Fruit fly (Drosophila melanogaster) whole organism: ENCODE results near the gene CG10553.

ENCODE experiments used
- CG8478 ChIP-seq: fragments of >200 bp; optimal IDR thresholded peaks from 2 replicates; lab custom pipeline; 2018; ENCODE audit warnings: inconsistent platforms
- Dll ChIP-seq: fragments of >200 bp; optimal IDR thresholded peaks from 2 replicates; lab custom pipeline; 2017
- EcR ChIP-seq, 2 experiments: fragments of >200 bp; optimal IDR thresholded peaks; 2 replicates each; lab custom pipeline; 2017; ENCODE audit warnings: missing biosample characterization in 2 of 2, missing genetic modification characterization in 2 of 2, missing genetic modification reagents in 2 of 2
- pan ChIP-seq: fragments of >200 bp; optimal IDR thresholded peaks from 2 replicates; lab custom pipeline; 2017
- psq ChIP-seq: fragments of >200 bp; optimal IDR thresholded peaks from 2 replicates; lab custom pipeline; 2017
- usp ChIP-seq: fragments of >200 bp; optimal IDR thresholded peaks from 2 replicates; lab custom pipeline; 2017; ENCODE audit warnings: missing biosample characterization, missing genetic modification characterization, mixed read lengths

The CG10553 gene

DNA sequence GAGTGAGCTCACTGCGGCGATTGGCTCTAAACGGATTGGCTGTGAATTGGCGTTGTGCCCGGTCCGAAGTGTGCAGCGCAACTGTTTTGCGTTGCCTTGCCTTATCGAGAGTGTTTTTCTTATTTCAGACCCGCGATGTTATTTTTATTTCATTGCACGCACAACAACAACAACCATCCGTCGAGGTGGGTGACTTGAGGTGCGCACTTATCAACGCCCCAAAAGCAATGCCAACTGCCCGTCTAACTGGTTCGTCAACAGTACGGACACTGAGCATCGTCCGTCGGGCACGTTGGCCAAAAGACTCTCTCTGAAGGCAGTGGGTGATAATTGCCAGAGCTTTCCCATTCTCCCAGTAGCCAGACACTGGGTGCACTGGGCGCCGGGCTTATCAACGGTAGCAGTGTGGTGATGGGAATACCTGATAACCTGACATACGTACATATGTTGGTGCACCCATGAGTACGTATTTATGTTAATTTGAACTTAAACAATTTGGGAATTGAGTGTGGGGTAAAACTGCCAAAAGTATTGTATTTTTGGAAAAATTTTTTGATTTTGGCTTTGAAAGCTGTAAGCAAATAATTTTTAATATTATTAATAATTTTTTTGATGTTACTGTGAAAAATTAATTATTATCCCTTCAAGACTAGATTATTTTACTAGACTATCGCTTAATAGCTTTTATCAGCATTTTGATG lies 22.4 kb downstream of the CG10553 start, which contains the start of gene CG31102:
Gene CG31102 (minus strand): TSS at position 275 of the 701 bp plus-strand sequence.
- no peak for TF ChIP-seq Dll (lab: Kevin White, UChicago)
- TF ChIP-seq CG8478 (lab: Kevin White, UChicago): no peak
- TF ChIP-seq EcR (GFP tag; optimal IDR thresholded peaks at IDR 0.05; lab: Kevin White, UChicago): no peak
- TF ChIP-seq usp: no peak
- TF ChIP-seq pan (lab: Kevin White, UChicago): no peak
- no peak for TF ChIP-seq psq (lab: Kevin White, UChicago)

- TF ChIP-seq Dll (lab: Kevin White, UChicago): no peak
- no peak for TF ChIP-seq pan (lab: Kevin White, UChicago)
These were observed 25.0 kb downstream of the CG10553 start, which contains the start of gene CG31098 for dm6 chr3R:25292864-25293284. TSS of gene CG31098 (minus strand) at chr3R:25292977.

DNA sequence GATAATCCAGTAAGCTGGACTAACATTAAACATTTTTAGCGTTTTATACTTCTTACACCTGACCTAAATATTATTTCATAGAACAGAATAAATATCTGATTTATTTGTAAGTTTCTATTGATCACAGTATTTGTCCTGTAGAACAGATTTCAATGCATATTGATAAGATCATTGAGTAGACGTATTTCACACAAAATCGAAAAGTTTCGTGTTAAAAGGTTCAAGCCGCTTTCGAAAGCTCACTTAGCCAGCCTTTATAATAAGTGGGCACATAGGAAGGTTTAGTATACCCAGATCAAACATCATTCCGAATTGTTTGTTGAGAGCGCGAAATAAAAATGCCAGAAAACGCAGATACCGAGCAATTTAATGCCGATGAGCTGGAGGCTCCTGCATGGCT lies 28.3 kb downstream of the CG10553 start, which contains the start of gene CG11893:
Gene CG11893 (plus strand): TSS at position 301 of the 400 bp plus-strand sequence.
- TF ChIP-seq EcR (GFP tag; optimal IDR thresholded peaks at IDR 0.05; lab: Kevin White, UChicago): no peak
- TF ChIP-seq psq (lab: Kevin White, UChicago): no peak
- no peak for TF ChIP-seq pan (lab: Kevin White, UChicago)
- no peak for TF ChIP-seq CG8478 (lab: Kevin White, UChicago)
- TF ChIP-seq usp: no peak
- TF ChIP-seq Dll (lab: Kevin White, UChicago): no peak

dm6 chr3R:25287128-25287527 lies 30.8 kb downstream of the CG10553 start, which contains the start of gene CG13658:
TSS of gene CG13658 (plus strand) at chr3R:25287474.
- TF ChIP-seq CG8478 (lab: Kevin White, UChicago) (no peak), Dll (lab: Kevin White, UChicago) (no peak), usp (no peak), psq (lab: Kevin White, UChicago) (no peak), EcR (GFP tag; optimal IDR thresholded peaks at IDR 0.05; lab: Kevin White, UChicago) (no peak), pan (lab: Kevin White, UChicago) (no peak)

DNA sequence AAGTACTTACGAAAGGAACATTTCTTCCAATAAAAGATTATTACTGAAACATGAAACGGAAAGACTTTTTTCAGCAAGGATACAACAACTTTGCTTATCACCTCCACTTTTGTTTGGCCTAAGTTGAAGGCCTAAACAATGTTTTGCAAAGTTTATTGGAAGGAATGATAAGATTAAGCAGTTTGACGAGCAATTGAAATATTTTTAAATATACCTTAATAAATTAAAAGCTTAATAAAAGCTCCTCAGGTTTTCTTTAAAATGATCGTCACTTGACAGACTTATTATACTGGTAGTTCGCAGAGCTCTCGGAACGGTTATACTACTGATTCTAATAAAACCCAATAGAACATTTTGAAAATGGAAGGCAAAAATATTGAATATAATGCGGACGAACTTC lies 32.7 kb downstream of the CG10553 start, which contains the start of gene CG31104:
Gene CG31104 (plus strand): TSS at position 301 of the 400 bp plus-strand sequence.
- TF ChIP-seq Dll (lab: Kevin White, UChicago) (no peak), EcR (GFP tag; optimal IDR thresholded peaks at IDR 0.05; lab: Kevin White, UChicago) (no peak), psq (lab: Kevin White, UChicago) (no peak), CG8478 (lab: Kevin White, UChicago) (no peak), pan (lab: Kevin White, UChicago) (no peak), usp (no peak)

- TF ChIP-seq usp (no peak), Dll (lab: Kevin White, UChicago) (no peak), psq (lab: Kevin White, UChicago) (no peak), CG8478 (lab: Kevin White, UChicago) (no peak), EcR (GFP tag; optimal IDR thresholded peaks at IDR 0.05; lab: Kevin White, UChicago) (no peak), pan (lab: Kevin White, UChicago) (no peak)
These were observed 34.7 kb downstream of the CG10553 start, which contains the start of gene CG31300 for dm6 chr3R:25283209-25283670. TSS of gene CG31300 (plus strand) at chr3R:25283620.

- TF ChIP-seq EcR (GFP tag; optimal IDR thresholded peaks at IDR 0.05; lab: Kevin White, UChicago): no peak
- TF ChIP-seq Dll (lab: Kevin White, UChicago): no peak
- TF ChIP-seq CG8478 (lab: Kevin White, UChicago): no peak
- no peak for TF ChIP-seq psq (lab: Kevin White, UChicago)
- TF ChIP-seq usp: no peak
- no peak for TF ChIP-seq pan (lab: Kevin White, UChicago)
These were observed 36.7 kb downstream of the CG10553 start, which contains the start of gene CG11892 for dm6 chr3R:25281165-25281564. TSS of gene CG11892 (plus strand) at chr3R:25281548.

DNA sequence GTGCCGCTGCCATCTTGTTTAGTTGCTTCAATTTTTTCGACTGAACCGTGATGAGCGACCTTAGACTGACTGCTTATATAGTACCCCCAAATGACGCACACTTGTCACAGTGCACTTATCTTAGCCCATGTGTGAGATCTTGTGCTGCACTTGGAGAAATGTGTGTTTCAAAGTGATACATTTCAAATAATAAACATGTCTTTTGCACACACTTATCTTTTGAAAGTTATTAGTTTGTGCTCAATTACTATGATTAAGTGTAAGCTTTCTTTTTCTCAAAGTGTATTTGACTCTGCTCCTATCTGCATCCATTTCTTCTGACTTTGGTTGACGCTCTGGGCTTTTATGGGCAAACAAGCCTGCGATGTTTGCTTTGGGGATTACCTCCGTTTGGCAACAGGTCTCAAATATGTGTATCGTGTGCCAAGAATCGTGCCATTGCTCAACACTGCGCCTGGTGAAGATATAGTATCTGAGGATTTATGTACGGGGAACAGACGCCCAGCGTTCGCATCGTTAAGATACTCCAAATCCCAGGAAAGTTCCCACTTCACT lies 38.0 kb downstream of the CG10553 start, which contains the start of gene CG10514:
Gene CG10514 (minus strand): TSS at position 51 of the 555 bp plus-strand sequence.
- TF ChIP-seq pan (lab: Kevin White, UChicago) (no peak), CG8478 (lab: Kevin White, UChicago) (no peak), usp (no peak), Dll (lab: Kevin White, UChicago) (no peak), psq (lab: Kevin White, UChicago) (no peak), EcR (GFP tag; optimal IDR thresholded peaks at IDR 0.05; lab: Kevin White, UChicago) (no peak)

- TF ChIP-seq CG8478 (lab: Kevin White, UChicago) (no peak), pan (lab: Kevin White, UChicago) (no peak), Dll (lab: Kevin White, UChicago) (no peak), usp (no peak), psq (lab: Kevin White, UChicago) (no peak), EcR (GFP tag; optimal IDR thresholded peaks at IDR 0.05; lab: Kevin White, UChicago) (no peak)
These were observed 40.8 kb downstream of the CG10553 start, which contains the start of gene CG10513 for dm6 chr3R:25277112-25277511. TSS of gene CG10513 (minus strand) at chr3R:25277212.

dm6 chr3R:25275276-25275675 lies 42.6 kb downstream of the CG10553 start:
- TF ChIP-seq psq (lab: Kevin White, UChicago) (no peak), EcR (GFP tag; optimal IDR thresholded peaks at IDR 0.05; lab: Kevin White, UChicago) (no peak), CG8478 (lab: Kevin White, UChicago) (no peak), Dll (lab: Kevin White, UChicago) (no peak), usp (no peak), pan (lab: Kevin White, UChicago) (no peak)

dm6 chr3R:25273537-25273936 lies 44.4 kb downstream of the CG10553 start, which contains the start of gene CG11878:
TSS of gene CG11878 (plus strand) at chr3R:25273837.
- no peak for TF ChIP-seq psq (lab: Kevin White, UChicago)
